Fruit fly (Drosophila melanogaster): ENCODE data around the gene CG4009.

Gene CG4009

dm6 chr3R:17060244-17060664, 24.4 kb upstream of the CG4009 start (continued):
- TF ChIP-seq dac (GFP tag; optimal IDR thresholded peaks at IDR 0.05) (peak; percentile 65), CG8119 (GFP tag; IDR thresholded peaks at IDR 0.05) (peak; percentile 84), CG8632 (GFP tag; optimal IDR thresholded peaks at IDR 0.05) (peak; percentile 42), CG11294 (GFP tag; IDR thresholded peaks at IDR 0.05) (no peak), CG32006 (GFP tag; optimal IDR thresholded peaks at IDR 0.05) (peak; percentile 95), CG11762 (GFP tag; optimal IDR thresholded peaks at IDR 0.05; ENCODE audit: insufficient read depth) (peak; percentile 58), CG10669 (GFP tag; optimal IDR thresholded peaks at IDR 0.05) (peak; percentile 70), OdsH (GFP tag; optimal IDR thresholded peaks at IDR 0.05) (peak; percentile 76), CG16779 (tag; optimal IDR thresholded peaks at IDR 0.05) (no peak), CG31627 (GFP tag; optimal IDR thresholded peaks at IDR 0.05) (peak; percentile 10), spab (GFP tag; optimal IDR thresholded peaks at IDR 0.05) (peak; percentile 73), Blimp-1 (GFP tag; optimal IDR thresholded peaks at IDR 0.05) (no peak), CG11902 (GFP tag; optimal IDR thresholded peaks at IDR 0.05) (peak; percentile 9), achi (GFP tag; optimal IDR thresholded peaks at IDR 0.05) (peak; percentile 71), Sox15 (GFP tag; optimal IDR thresholded peaks at IDR 0.05) (peak; percentile 43), CG1621 (tag; optimal IDR thresholded peaks at IDR 0.05) (no peak), CG6792 (GFP tag; optimal IDR thresholded peaks at IDR 0.05) (peak; percentile 46), Gug (GFP tag; IDR thresholded peaks at IDR 0.05) (peak; percentile 42), Eip93F (GFP tag; optimal IDR thresholded peaks at IDR 0.05) (no peak), Sox14 (GFP tag; optimal IDR thresholded peaks at IDR 0.05) (peak; percentile 67), CG6808 (GFP tag; optimal IDR thresholded peaks at IDR 0.05) (peak; percentile 73), Ets96B (tag; optimal IDR thresholded peaks at IDR 0.05) (peak; percentile 71)

dm6 chr3R:17059811-17060169, 23.9 kb upstream of the CG4009 start:
- peak in 1 of 2 experiments; percentile 27 for TF ChIP-seq salr (GFP tag; optimal IDR thresholded peaks at IDR 0.05)
- no peak for TF ChIP-seq acj6 (GFP tag; optimal IDR thresholded peaks at IDR 0.05)

- TF ChIP-seq dsx (GFP tag; optimal IDR thresholded peaks at IDR 0.05; ENCODE audit: poor library complexity, severe bottlenecking) (peak; percentile 69), achi (GFP tag; optimal IDR thresholded peaks at IDR 0.05) (peak; percentile 88), vri (GFP tag; optimal IDR thresholded peaks at IDR 0.05) (peak; percentile 72), CG8632 (GFP tag; optimal IDR thresholded peaks at IDR 0.05) (peak; percentile 89), dac (GFP tag; optimal IDR thresholded peaks at IDR 0.05) (peak; percentile 90), CG16779 (tag; optimal IDR thresholded peaks at IDR 0.05) (peak; percentile 75), CG6808 (GFP tag; optimal IDR thresholded peaks at IDR 0.05) (peak; percentile 85), CG6792 (GFP tag; optimal IDR thresholded peaks at IDR 0.05) (peak; percentile 88), Blimp-1 (GFP tag; optimal IDR thresholded peaks at IDR 0.05) (peak; percentile 31), net (GFP tag; optimal IDR thresholded peaks at IDR 0.05) (peak; percentile 81), pdm3 (GFP tag; optimal IDR thresholded peaks at IDR 0.05) (peak; percentile 90), CG32006 (GFP tag; optimal IDR thresholded peaks at IDR 0.05) (peak; percentile 98), salr (GFP tag; optimal IDR thresholded peaks at IDR 0.05) (peak; percentile 74 to 95), Ets21C (GFP tag; optimal IDR thresholded peaks at IDR 0.05) (peak; percentile 77), CG4318 (GFP tag; optimal IDR thresholded peaks at IDR 0.05) (peak; percentile 94), CG10631 (GFP tag; optimal IDR thresholded peaks at IDR 0.05) (peak; percentile 90), svp (GFP tag) (peak; percentile 95), Hr38 (GFP tag; optimal IDR thresholded peaks at IDR 0.05) (no peak), Eip78C (GFP tag) (peak; percentile 97), Smox (GFP tag; optimal IDR thresholded peaks at IDR 0.05) (peak; percentile 74), Sox102F (GFP tag; optimal IDR thresholded peaks at IDR 0.05) (peak; percentile 71), CG31627 (GFP tag; optimal IDR thresholded peaks at IDR 0.05) (peak; percentile 87), Hr39 (GFP tag; optimal IDR thresholded peaks at IDR 0.05) (peak; percentile 86), lz (GFP tag; optimal IDR thresholded peaks at IDR 0.05) (peak; percentile 78), ss (GFP tag; optimal IDR thresholded peaks at IDR 0.05) (peak; percentile 73 to 79), CG9139 (GFP tag; optimal IDR thresholded peaks at IDR 0.05) (no peak), esn (GFP tag; optimal IDR thresholded peaks at IDR 0.05) (peak; percentile 82), acj6 (GFP tag; optimal IDR thresholded peaks at IDR 0.05) (peak; percentile 87), eg (GFP tag; IDR thresholded peaks at IDR 0.05) (peak; percentile 45), CG34406 (GFP tag; optimal IDR thresholded peaks at IDR 0.05) (peak; percentile 85), spab (GFP tag; optimal IDR thresholded peaks at IDR 0.05) (peak; percentile 87), OdsH (GFP tag; optimal IDR thresholded peaks at IDR 0.05) (peak; percentile 91), topi (GFP tag; optimal IDR thresholded peaks at IDR 0.05) (peak; percentile 81), CG15336 (GFP tag; IDR thresholded peaks at IDR 0.05) (peak; percentile 81)
These were observed 23.4 kb upstream of the CG4009 start for dm6 chr3R:17059100-17059810.
